Fruit fly (Drosophila melanogaster) whole organism, embryonic: ENCODE results near the gene crm.
A peak's percentile ranks its signal among the peaks of the same experiment; 100 is the strongest.

Experiments used
- Adf1 ChIP-seq: fragments of 200-800 bp; sonication (Bioruptor generic); IDR thresholded peaks from 2 replicates; pipeline ENCODE4 v1.3.6; 2022; ENCODE audit warnings: missing biosample characterization, missing genetic modification characterization
- B-H1 ChIP-seq: fragments of 200-800 bp; sonication (Bioruptor generic); IDR thresholded peaks from 3 replicates; pipeline ENCODE4 v1.3.6; 2022; ENCODE audit warnings: missing biosample characterization, missing genetic modification characterization
- Bteb2 ChIP-seq: fragments of 200-800 bp; sonication (Bioruptor generic); optimal IDR thresholded peaks from 2 replicates; lab custom pipeline; 2016; ENCODE audit warnings: missing biosample characterization, missing genetic modification characterization
- CG10147 ChIP-seq: fragments of 200-800 bp; sonication (Bioruptor generic); optimal IDR thresholded peaks from 2 replicates; lab custom pipeline; 2019; ENCODE audit warnings: missing biosample characterization, mild to moderate bottlenecking, missing genetic modification characterization, moderate library complexity
- CG10565 ChIP-seq: fragments of 200-800 bp; sonication (Bioruptor generic); optimal IDR thresholded peaks from 3 replicates; lab custom pipeline; 2016; ENCODE audit warnings: missing biosample characterization, mild to moderate bottlenecking, missing genetic modification characterization
- CG11085 ChIP-seq: fragments of 200-800 bp; sonication (Bioruptor generic); IDR thresholded peaks from 2 replicates; pipeline ENCODE4 v1.3.6; 2022; ENCODE audit warnings: missing biosample characterization, missing genetic modification characterization
- CG17359 ChIP-seq: fragments of 200-800 bp; sonication (Bioruptor generic); optimal IDR thresholded peaks from 3 replicates; lab custom pipeline; 2018; ENCODE audit warnings: missing biosample characterization, mild to moderate bottlenecking, missing genetic modification characterization, moderate library complexity
- CG17612 ChIP-seq: fragments of 200-800 bp; sonication (Bioruptor generic); IDR thresholded peaks from 2 replicates; pipeline ENCODE4 v1.3.6; 2022; ENCODE audit warnings: missing biosample characterization, missing genetic modification characterization
- CG17802 ChIP-seq: fragments of 200-800 bp; sonication (Bioruptor generic); optimal IDR thresholded peaks from 2 replicates; lab custom pipeline; 2018; ENCODE audit warnings: missing biosample characterization, mild to moderate bottlenecking, missing genetic modification characterization, moderate library complexity
- CG2712 ChIP-seq: fragments of 200-800 bp; optimal IDR thresholded peaks from 3 replicates; lab custom pipeline; 2019; ENCODE audit warnings: missing biosample characterization, mild to moderate bottlenecking, missing genetic modification characterization, moderate library complexity
- CG3163 ChIP-seq: fragments of 200-800 bp; sonication (Bioruptor generic); optimal IDR thresholded peaks from 3 replicates; lab custom pipeline; 2016; ENCODE audit warnings: missing biosample characterization, missing genetic modification characterization
- CG3995 ChIP-seq: fragments of 200-800 bp; sonication (Bioruptor generic); optimal IDR thresholded peaks from 3 replicates; lab custom pipeline; 2016; ENCODE audit warnings: missing biosample characterization, missing genetic modification characterization
- CG6813 ChIP-seq: fragments of 200-800 bp; sonication (Bioruptor generic); optimal IDR thresholded peaks from 2 replicates; lab custom pipeline; 2017; ENCODE audit warnings: missing biosample characterization, missing genetic modification characterization, mild to moderate bottlenecking, moderate library complexity, missing genetic modification reagents
- CG7271 ChIP-seq: fragments of 200-800 bp; sonication (Bioruptor generic); optimal IDR thresholded peaks from 2 replicates; lab custom pipeline; 2018; ENCODE audit warnings: missing biosample characterization, mild to moderate bottlenecking, missing genetic modification characterization, moderate library complexity
- CG7745 ChIP-seq: fragments of 200-800 bp; sonication (Bioruptor generic); optimal IDR thresholded peaks from 2 replicates; lab custom pipeline; 2018; ENCODE audit warnings: missing biosample characterization, mild to moderate bottlenecking, missing genetic modification characterization, moderate library complexity
- CG7963 ChIP-seq: fragments of 200-800 bp; sonication (Bioruptor generic); IDR thresholded peaks from 3 replicates; pipeline ENCODE4 v1.3.6; 2022; ENCODE audit warnings: missing biosample characterization, missing genetic modification characterization; ENCODE audit not compliant: partially characterized antibody
- CrebB ChIP-seq: fragments of 200-800 bp; sonication (Bioruptor generic); optimal IDR thresholded peaks from 3 replicates; lab custom pipeline; 2018; ENCODE audit warnings: missing biosample characterization, mild to moderate bottlenecking, missing genetic modification characterization
- Deaf1 ChIP-seq: fragments of 200-800 bp; optimal IDR thresholded peaks from 3 replicates; lab custom pipeline; 2019; ENCODE audit warnings: missing biosample characterization, mild to moderate bottlenecking, missing genetic modification characterization, moderate library complexity
- Dll ChIP-seq: fragments of 200-800 bp; sonication (Bioruptor generic); IDR thresholded peaks from 4 replicates; pipeline ENCODE4 v1.3.6; 2022; ENCODE audit warnings: missing biosample characterization, missing genetic modification characterization; ENCODE audit not compliant: partially characterized antibody
- Doc2 ChIP-seq: fragments of 200-800 bp; sonication (Bioruptor generic); IDR thresholded peaks from 2 replicates; pipeline ENCODE4 v1.3.6; 2022; ENCODE audit warnings: missing biosample characterization, missing genetic modification characterization
- Dref ChIP-seq: fragments of 200-800 bp; sonication (Bioruptor generic); IDR thresholded peaks from 2 replicates; pipeline ENCODE4 v1.3.6; 2022; ENCODE audit warnings: missing biosample characterization, missing genetic modification characterization
- Fer1 ChIP-seq: fragments of 200-800 bp; sonication (Bioruptor generic); optimal IDR thresholded peaks from 2 replicates; lab custom pipeline; 2017; ENCODE audit warnings: missing biosample characterization, mild to moderate bottlenecking, missing genetic modification characterization
- Gsc ChIP-seq: fragments of 200-800 bp; sonication (Bioruptor generic); IDR thresholded peaks from 2 replicates; pipeline ENCODE4 v1.3.6; 2022; ENCODE audit warnings: missing biosample characterization, missing genetic modification characterization
- Mad ChIP-seq: fragments of 200-800 bp; sonication (Bioruptor generic); optimal IDR thresholded peaks from 2 replicates; lab custom pipeline; 2016; ENCODE audit warnings: missing biosample characterization, missing genetic modification characterization
- Max ChIP-seq: fragments of 200-800 bp; sonication (Bioruptor generic); optimal IDR thresholded peaks from 2 replicates; lab custom pipeline; 2016; ENCODE audit warnings: missing biosample characterization, mild to moderate bottlenecking, missing genetic modification characterization
- NC2β ChIP-seq: fragments of 200-800 bp; sonication (Bioruptor generic); optimal IDR thresholded peaks from 2 replicates; lab custom pipeline; 2016; ENCODE audit warnings: missing biosample characterization, missing genetic modification characterization
- Sin3A ChIP-seq: fragments of >200 bp; optimal IDR thresholded peaks from 2 replicates; lab custom pipeline; 2018
- Sry-δ ChIP-seq: fragments of 200-800 bp; sonication (Bioruptor generic); optimal IDR thresholded peaks from 2 replicates; lab custom pipeline; 2016; ENCODE audit warnings: missing biosample characterization, missing genetic modification characterization
- TFAM ChIP-seq: fragments of 200-800 bp; sonication (Bioruptor generic); optimal IDR thresholded peaks from 2 replicates; lab custom pipeline; 2017; ENCODE audit warnings: missing biosample characterization, missing genetic modification characterization, inconsistent platforms
- Trl ChIP-seq, 3 experiments: fragments of >200 bp in 2 of 3; fragments of 200-800 bp in 1 of 3; sonication (Bioruptor generic) in 1 of 3; optimal IDR thresholded peaks; 2 replicates in 1 of 3; 3 replicates in 2 of 3; lab custom pipeline; 2016 to 2017; ENCODE audit warnings: missing biosample characterization in 1 of 3, missing genetic modification characterization in 1 of 3
- Usf ChIP-seq: fragments of 200-800 bp; sonication (Bioruptor generic); optimal IDR thresholded peaks from 2 replicates; lab custom pipeline; 2017; ENCODE audit warnings: missing genotype, missing biosample characterization, missing genetic modification characterization
- YL-1 ChIP-seq: fragments of 200-800 bp; sonication (Bioruptor generic); optimal IDR thresholded peaks from 3 replicates; lab custom pipeline; 2017; ENCODE audit warnings: missing biosample characterization, mild to moderate bottlenecking, missing genetic modification characterization
- amos ChIP-seq: fragments of 200-800 bp; sonication (Bioruptor generic); IDR thresholded peaks from 2 replicates; pipeline ENCODE4 v1.3.6; 2022; ENCODE audit warnings: missing biosample characterization, missing genetic modification characterization; ENCODE audit not compliant: partially characterized antibody
- btn ChIP-seq: fragments of 200-800 bp; sonication (Bioruptor generic); optimal IDR thresholded peaks from 2 replicates; lab custom pipeline; 2016; ENCODE audit warnings: missing biosample characterization, missing genetic modification characterization
- chif ChIP-seq, 2 experiments: fragments of 200-800 bp; sonication (Bioruptor generic); optimal IDR thresholded peaks; 3 replicates each; lab custom pipeline; 2016; ENCODE audit warnings: missing biosample characterization in 2 of 2, missing genetic modification characterization in 2 of 2
- disco-r ChIP-seq: fragments of 200-800 bp; sonication (Bioruptor generic); optimal IDR thresholded peaks from 2 replicates; lab custom pipeline; 2016; ENCODE audit warnings: missing biosample characterization, missing genetic modification characterization
- eve ChIP-seq, 2 experiments: fragments of >200 bp; optimal IDR thresholded peaks; 2 replicates each; lab custom pipeline; 2017; ENCODE audit warnings: missing biosample characterization in 2 of 2, missing genetic modification characterization in 2 of 2
- gfzf ChIP-seq: fragments of 200-800 bp; sonication (Bioruptor generic); optimal IDR thresholded peaks from 2 replicates; lab custom pipeline; 2016; ENCODE audit warnings: missing biosample characterization, mild to moderate bottlenecking, missing genetic modification characterization, moderate library complexity
- inv ChIP-seq: fragments of 200-800 bp; sonication (Bioruptor generic); IDR thresholded peaks from 2 replicates; pipeline ENCODE4 v1.3.6; 2022; ENCODE audit warnings: missing biosample characterization, missing genetic modification characterization; ENCODE audit not compliant: partially characterized antibody
- kay ChIP-seq: fragments of 200-800 bp; sonication (Bioruptor generic); optimal IDR thresholded peaks from 2 replicates; lab custom pipeline; 2016; ENCODE audit warnings: missing biosample characterization, missing genetic modification characterization
- nerfin-2 ChIP-seq: fragments of 200-800 bp; sonication (Bioruptor generic); IDR thresholded peaks from 2 replicates; pipeline ENCODE4 v1.3.6; 2022; ENCODE audit warnings: missing biosample characterization, missing genetic modification characterization; ENCODE audit not compliant: partially characterized antibody
- pzg ChIP-seq: fragments of 200-800 bp; sonication (Bioruptor generic); optimal IDR thresholded peaks from 3 replicates; lab custom pipeline; 2018; ENCODE audit warnings: missing biosample characterization, mild to moderate bottlenecking, missing genetic modification characterization, moderate library complexity
- row ChIP-seq: fragments of 200-800 bp; sonication (Bioruptor generic); IDR thresholded peaks from 3 replicates; pipeline ENCODE4 v1.3.6; 2022; ENCODE audit warnings: missing biosample characterization, missing genetic modification characterization
- sna ChIP-seq: fragments of 200-800 bp; sonication (Bioruptor generic); IDR thresholded peaks from 2 replicates; pipeline ENCODE4 v1.3.6; 2022; ENCODE audit warnings: missing biosample characterization, missing genetic modification characterization; ENCODE audit not compliant: partially characterized antibody
- tna ChIP-seq: fragments of 200-800 bp; sonication (Bioruptor generic); IDR thresholded peaks from 2 replicates; pipeline ENCODE4 v1.3.6; 2022; ENCODE audit warnings: missing biosample characterization, missing genetic modification characterization; ENCODE audit not compliant: partially characterized antibody
- tup ChIP-seq: fragments of 200-800 bp; sonication (Bioruptor generic); optimal IDR thresholded peaks from 2 replicates; lab custom pipeline; 2016; ENCODE audit warnings: missing biosample characterization, mild to moderate bottlenecking, missing genetic modification characterization, moderate library complexity
- tx ChIP-seq: fragments of 200-800 bp; sonication (Bioruptor generic); optimal IDR thresholded peaks from 2 replicates; lab custom pipeline; 2016; ENCODE audit warnings: missing biosample characterization, missing genetic modification characterization

Gene crm

DNA sequence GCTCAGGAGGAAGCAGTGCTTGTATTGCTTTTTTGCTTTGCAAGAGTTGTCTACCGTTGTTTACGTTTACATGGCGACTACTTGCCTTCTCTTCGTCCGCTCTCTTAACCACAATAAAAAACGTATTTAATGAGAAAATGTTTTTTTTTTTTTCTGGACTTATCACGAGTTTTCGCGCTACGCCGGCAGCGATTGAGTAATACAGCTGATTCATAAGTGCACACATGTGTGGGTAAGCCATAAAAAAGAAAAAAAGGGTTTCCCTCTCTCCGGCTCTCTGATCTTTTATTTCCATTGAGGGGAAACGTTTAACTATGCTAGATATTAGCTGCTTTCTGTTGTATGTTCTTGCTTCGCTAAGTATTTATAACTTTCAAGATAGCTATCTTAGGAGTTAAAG is 3.5 kb upstream of the crm start (continued):
- TF ChIP-seq eve (GFP tag; optimal IDR thresholded peaks at IDR 0.05; lab: Kevin White, UChicago) (no peak), btn (GFP tag; lab: Kevin White, UChicago) (no peak), Trl (optimal IDR thresholded peaks at IDR 0.05; lab: Kevin White, UChicago) (peak in 1 of 2 experiments; percentile 35), Trl (GFP tag; optimal IDR thresholded peaks at IDR 0.05; lab: Kevin White, UChicago) (no peak), CG17359 (tag; lab: Kevin White, UChicago) (peak; percentile 65)

DNA sequence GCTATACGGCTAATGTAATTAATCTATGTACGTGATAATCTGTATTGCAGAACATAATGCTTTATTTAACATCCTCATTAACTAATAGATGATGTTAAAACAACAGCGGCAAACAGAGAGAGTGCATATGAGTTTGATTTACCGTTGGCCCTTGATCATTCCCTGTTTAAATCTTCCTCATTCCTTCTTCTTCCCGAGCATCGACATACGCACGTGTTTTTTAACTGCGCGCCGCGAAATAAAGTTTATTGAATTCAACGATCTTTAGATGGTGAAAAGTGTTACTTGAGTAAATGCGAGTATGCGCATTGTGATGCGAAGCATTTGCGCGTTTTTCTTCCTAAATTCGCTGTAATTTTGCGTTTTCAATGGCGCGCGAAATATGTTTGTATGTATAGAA is 1.5 kb upstream of the crm start, which contains the start of gene kirre:
Gene kirre (plus strand): TSS at position 301 of the 400 bp plus-strand sequence.
- TF ChIP-seq CG3163 = no peak
- no peak for TF ChIP-seq CG3995 (GFP tag; lab: Kevin White, UChicago)
- no peak for TF ChIP-seq Sry-δ (GFP tag; lab: Kevin White, UChicago)
- TF ChIP-seq Deaf1 (tag; lab: Kevin White, UChicago) = no peak

DNA sequence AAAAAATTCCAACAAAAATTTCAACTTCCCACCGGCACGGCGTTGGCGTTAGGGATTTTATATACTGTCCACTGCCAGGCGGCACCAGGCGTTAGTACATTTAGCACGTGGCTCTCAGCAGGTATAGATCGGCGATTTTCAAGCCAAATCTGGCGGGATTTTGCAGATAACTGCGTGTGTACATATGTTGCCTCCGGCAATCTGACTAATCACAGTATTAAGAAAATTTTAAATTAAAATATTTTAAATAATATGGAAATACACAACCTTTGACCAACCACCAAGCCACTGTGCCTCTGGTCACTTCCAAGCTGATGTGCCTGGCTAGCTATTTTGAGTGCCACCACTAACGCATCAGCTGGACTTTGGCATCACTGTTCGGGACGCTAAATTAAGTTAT is 6.4 kb downstream of the crm start, which contains the start of the genes ttm50 and CG2712:
Gene ttm50 (minus strand): TSS at position 64 of the 400 bp plus-strand sequence.
Gene CG2712 (plus strand): TSS at position 343 of the 400 bp plus-strand sequence.
- peak; percentile 56 for TF ChIP-seq pzg (GFP tag; lab: Kevin White, UChicago)
- TF ChIP-seq TFAM (GFP tag; lab: Kevin White, UChicago) = no peak
- TF ChIP-seq tx (GFP tag; lab: Kevin White, UChicago) = no peak
- TF ChIP-seq inv (GFP tag; lab: Robert Waterston, UW) = no peak
- peak; percentile 61 for TF ChIP-seq Sin3A
- peak; percentile 87 for TF ChIP-seq Max (GFP tag; lab: Kevin White, UChicago)
- no peak for TF ChIP-seq tup (GFP tag; lab: Kevin White, UChicago)
- TF ChIP-seq CG7963 (GFP tag; lab: Robert Waterston, UW) = no peak
- no peak for TF ChIP-seq nerfin-2
- no peak for TF ChIP-seq Mad
- no peak for TF ChIP-seq amos (GFP tag; lab: Robert Waterston, UW)
- no peak for TF ChIP-seq tna (GFP tag; lab: Robert Waterston, UW)
- peak; percentile 74 for TF ChIP-seq gfzf
- no peak for TF ChIP-seq disco-r
- no peak for TF ChIP-seq CG10565
- no peak for TF ChIP-seq CG17612 (GFP tag; lab: Robert Waterston, UW)
- TF ChIP-seq Dll (GFP tag; lab: Robert Waterston, UW) = 0 out of 4 replicates have a peak, but pooled peaks have one; percentile 14
- no peak; the same call in 1 of the 2 replicates for TF ChIP-seq CG11085 (GFP tag; lab: Robert Waterston, UW)
- TF ChIP-seq CG6813 (GFP tag; lab: Kevin White, UChicago) = no peak
- peak; percentile 93 for TF ChIP-seq row (GFP tag; lab: Robert Waterston, UW)
- TF ChIP-seq CG7745 (tag; lab: Kevin White, UChicago) = no peak
- TF ChIP-seq CG7271 (tag; lab: Kevin White, UChicago) = no peak
- TF ChIP-seq CG10147 = peak; percentile 66
- peak; percentile 47 for TF ChIP-seq Usf (GFP tag; lab: Kevin White, UChicago)
- 0 out of 2 replicates have a peak, but pooled peaks have one; percentile 27 for TF ChIP-seq Doc2 (GFP tag; lab: Robert Waterston, UW)
- no peak for TF ChIP-seq NC2β (GFP tag; lab: Kevin White, UChicago)
- TF ChIP-seq CG17802 (tag; lab: Kevin White, UChicago) = no peak
- peak; percentile 93 for TF ChIP-seq CG2712 (tag; lab: Kevin White, UChicago)
- 0 out of 2 replicates have a peak, but pooled peaks have one; percentile 25 for TF ChIP-seq Adf1 (GFP tag; lab: Robert Waterston, UW)
- no peak for TF ChIP-seq kay (GFP tag; lab: Kevin White, UChicago)
- TF ChIP-seq Dref (GFP tag; lab: Robert Waterston, UW) = 0 out of 2 replicates have a peak, but pooled peaks have one; percentile 31
- TF ChIP-seq sna = no peak
- no peak for TF ChIP-seq Bteb2
- TF ChIP-seq CrebB (tag; lab: Kevin White, UChicago) = no peak
- TF ChIP-seq B-H1 (GFP tag; lab: Robert Waterston, UW) = no peak
- no peak for TF ChIP-seq chif (GFP tag; optimal IDR thresholded peaks at IDR 0.05; lab: Kevin White, UChicago)
- TF ChIP-seq Gsc (GFP tag; lab: Robert Waterston, UW) = no peak
- peak; percentile 64 for TF ChIP-seq Fer1
- TF ChIP-seq YL-1 = peak; percentile 76
